Worm (Caenorhabditis elegans): ENCODE measurements around the gene fbxc-24.

DNA sequence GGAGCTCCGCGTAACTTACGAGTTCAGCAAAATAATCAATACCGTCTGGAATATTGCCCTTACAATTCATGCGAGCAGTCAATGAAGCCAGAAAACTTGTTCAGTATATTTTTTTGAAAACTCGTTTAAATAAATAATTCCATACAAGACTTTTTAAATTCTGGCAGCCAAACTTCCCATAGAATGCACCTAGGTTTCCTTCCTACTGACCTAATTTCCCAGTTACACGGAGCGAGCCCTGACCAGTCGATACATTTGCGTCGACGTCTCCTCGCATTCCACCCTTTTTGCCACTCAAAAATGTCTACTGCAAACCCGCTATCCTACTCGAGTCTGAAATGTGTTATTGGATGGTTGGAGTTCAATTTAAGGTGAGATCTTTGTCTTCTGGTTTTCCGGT is 7.9 kb upstream of the fbxc-24 start, which contains the start of gene fbxc-30:
- TF ChIP-seq elt-3 (tag; optimal IDR thresholded peaks at IDR 0.05) (no peak), nhr-25 (tag; optimal IDR thresholded peaks at IDR 0.05) (no peak)

Measured in whole organism, L3 larva.